Fruit fly (Drosophila melanogaster) whole organism, embryonic: ENCODE data around the gene Rdh.

Experiments used
- Blimp-1 ChIP-seq: fragments of 200-800 bp; sonication (Bioruptor generic); optimal IDR thresholded peaks from 3 replicates; lab custom pipeline; 2018; ENCODE audit warnings: missing biosample characterization, missing genetic modification characterization, mild to moderate bottlenecking, moderate library complexity, missing genetic modification reagents
- BtbVII ChIP-seq: fragments of 200-800 bp; sonication (Bioruptor generic); optimal IDR thresholded peaks from 3 replicates; lab custom pipeline; 2017; ENCODE audit warnings: missing biosample characterization, mild to moderate bottlenecking, missing genetic modification characterization
- CG11085 ChIP-seq: fragments of 200-800 bp; sonication (Bioruptor generic); IDR thresholded peaks from 2 replicates; pipeline ENCODE4 v1.3.6; 2022; ENCODE audit warnings: missing biosample characterization, missing genetic modification characterization
- CG11093 ChIP-seq: fragments of 200-800 bp; sonication (Bioruptor generic); IDR thresholded peaks from 3 replicates; pipeline ENCODE4 v1.3.6; 2022; ENCODE audit warnings: missing biosample characterization, missing genetic modification characterization
- CG14441 ChIP-seq: fragments of 200-800 bp; sonication (Bioruptor generic); IDR thresholded peaks from 2 replicates; pipeline ENCODE4 v1.3.6; 2022; ENCODE audit warnings: missing biosample characterization, missing genetic modification characterization
- CG14860 ChIP-seq: fragments of 200-800 bp; sonication (Bioruptor generic); IDR thresholded peaks from 3 replicates; pipeline ENCODE4 v1.3.6; 2022; ENCODE audit warnings: missing biosample characterization, missing genetic modification characterization; ENCODE audit not compliant: partially characterized antibody
- CG15011 ChIP-seq: fragments of 200-800 bp; sonication (Bioruptor generic); optimal IDR thresholded peaks from 3 replicates; lab custom pipeline; 2018; ENCODE audit warnings: missing biosample characterization, mild to moderate bottlenecking, missing genetic modification characterization
- CG17186 ChIP-seq: fragments of 200-800 bp; sonication (Bioruptor generic); optimal IDR thresholded peaks from 3 replicates; lab custom pipeline; 2017; ENCODE audit warnings: missing biosample characterization, missing genetic modification reagents, missing genetic modification characterization
- CG18011 ChIP-seq: fragments of 200-800 bp; sonication (Bioruptor generic); optimal IDR thresholded peaks from 2 replicates; lab custom pipeline; 2017; ENCODE audit warnings: missing biosample characterization, missing genetic modification characterization, mild to moderate bottlenecking, moderate library complexity, missing genotype
- CG18262 ChIP-seq: fragments of 200-800 bp; optimal IDR thresholded peaks from 3 replicates; lab custom pipeline; 2019; ENCODE audit warnings: missing biosample characterization, mild to moderate bottlenecking, missing genetic modification characterization, moderate library complexity
- CG18599 ChIP-seq: fragments of 200-800 bp; sonication (Bioruptor generic); optimal IDR thresholded peaks from 3 replicates; lab custom pipeline; 2017; ENCODE audit warnings: missing biosample characterization, missing genetic modification characterization, mild to moderate bottlenecking, moderate library complexity, missing genetic modification reagents
- CG3065 ChIP-seq: fragments of 200-800 bp; sonication (Bioruptor generic); optimal IDR thresholded peaks from 2 replicates; lab custom pipeline; 2016; ENCODE audit warnings: missing biosample characterization, missing genetic modification characterization
- CG3163 ChIP-seq: fragments of 200-800 bp; sonication (Bioruptor generic); optimal IDR thresholded peaks from 3 replicates; lab custom pipeline; 2016; ENCODE audit warnings: missing biosample characterization, missing genetic modification characterization
- CG32772 ChIP-seq: fragments of 200-800 bp; sonication (Bioruptor generic); IDR thresholded peaks from 2 replicates; pipeline ENCODE4 v1.3.6; 2022; ENCODE audit warnings: missing biosample characterization, missing genetic modification characterization
- CG42726 ChIP-seq: fragments of 200-800 bp; sonication (Bioruptor generic); IDR thresholded peaks from 2 replicates; pipeline ENCODE4 v1.3.6; 2022; ENCODE audit warnings: missing biosample characterization, missing genetic modification characterization; ENCODE audit not compliant: partially characterized antibody
- CG6254 ChIP-seq: fragments of 200-800 bp; sonication (Bioruptor generic); optimal IDR thresholded peaks from 3 replicates; lab custom pipeline; 2017; ENCODE audit warnings: mild to moderate bottlenecking, missing biosample characterization, missing genetic modification reagents, missing genetic modification characterization
- Camta ChIP-seq: fragments of 200-800 bp; sonication (Bioruptor generic); optimal IDR thresholded peaks from 2 replicates; lab custom pipeline; 2016; ENCODE audit warnings: missing biosample characterization, missing genetic modification characterization
- CrebB ChIP-seq: fragments of 200-800 bp; sonication (Bioruptor generic); optimal IDR thresholded peaks from 3 replicates; lab custom pipeline; 2018; ENCODE audit warnings: missing biosample characterization, mild to moderate bottlenecking, missing genetic modification characterization
- Dbx ChIP-seq: fragments of 200-800 bp; sonication (Bioruptor generic); IDR thresholded peaks from 3 replicates; pipeline ENCODE4 v1.3.6; 2022; ENCODE audit warnings: missing biosample characterization, missing genetic modification characterization
- Deaf1 ChIP-seq: fragments of 200-800 bp; optimal IDR thresholded peaks from 3 replicates; lab custom pipeline; 2019; ENCODE audit warnings: missing biosample characterization, mild to moderate bottlenecking, missing genetic modification characterization, moderate library complexity
- Dip3 ChIP-seq: fragments of 200-800 bp; sonication (Bioruptor generic); optimal IDR thresholded peaks from 3 replicates; lab custom pipeline; 2016; ENCODE audit warnings: missing biosample characterization, missing genetic modification characterization
- Dref ChIP-seq: fragments of 200-800 bp; sonication (Bioruptor generic); IDR thresholded peaks from 2 replicates; pipeline ENCODE4 v1.3.6; 2022; ENCODE audit warnings: missing biosample characterization, missing genetic modification characterization
- Gug ChIP-seq: fragments of 200-800 bp; sonication (Bioruptor generic); IDR thresholded peaks from 4 replicates; pipeline ENCODE4 v1.3.6; 2022; ENCODE audit warnings: missing biosample characterization, missing genetic modification characterization
- Hr39 ChIP-seq: fragments of >200 bp; optimal IDR thresholded peaks from 2 replicates; lab custom pipeline; 2017
- MESR4 ChIP-seq: fragments of 200-800 bp; sonication (Bioruptor generic); optimal IDR thresholded peaks from 2 replicates; lab custom pipeline; 2018; ENCODE audit warnings: missing biosample characterization, mild to moderate bottlenecking, missing genetic modification characterization, moderate library complexity
- Max ChIP-seq: fragments of 200-800 bp; sonication (Bioruptor generic); optimal IDR thresholded peaks from 2 replicates; lab custom pipeline; 2016; ENCODE audit warnings: missing biosample characterization, mild to moderate bottlenecking, missing genetic modification characterization
- NK7.1 ChIP-seq: fragments of 200-800 bp; sonication (Bioruptor generic); optimal IDR thresholded peaks from 3 replicates; lab custom pipeline; 2016; ENCODE audit warnings: missing biosample characterization, missing genetic modification characterization
- Side ChIP-seq: fragments of 200-800 bp; sonication (Bioruptor generic); optimal IDR thresholded peaks from 2 replicates; lab custom pipeline; 2016; ENCODE audit warnings: missing biosample characterization, missing genetic modification characterization
- Sry-β ChIP-seq: fragments of 200-800 bp; sonication (Bioruptor generic); optimal IDR thresholded peaks from 2 replicates; lab custom pipeline; 2018; ENCODE audit warnings: missing biosample characterization, mild to moderate bottlenecking, missing genetic modification characterization, moderate library complexity
- cad ChIP-seq: fragments of >200 bp; optimal IDR thresholded peaks from 2 replicates; lab custom pipeline; 2017; ENCODE audit warnings: missing biosample characterization, missing genetic modification characterization
- chm ChIP-seq: fragments of 200-800 bp; sonication (Bioruptor generic); IDR thresholded peaks from 2 replicates; pipeline ENCODE4 v1.3.6; 2022; ENCODE audit warnings: missing biosample characterization, missing genetic modification characterization
- corto ChIP-seq: fragments of 200-800 bp; sonication (Bioruptor generic); optimal IDR thresholded peaks from 2 replicates; lab custom pipeline; 2016; ENCODE audit warnings: missing biosample characterization, mild to moderate bottlenecking, missing genetic modification characterization, moderate library complexity
- croc ChIP-seq: fragments of 200-800 bp; sonication (Bioruptor generic); conservative IDR thresholded peaks from 3 replicates; pipeline ENCODE4 v1.3.6; 2022; ENCODE audit warnings: missing biosample characterization, missing genetic modification characterization
- dati ChIP-seq: fragments of 200-800 bp; sonication (Bioruptor generic); IDR thresholded peaks from 2 replicates; pipeline ENCODE4 v1.3.6; 2022; ENCODE audit warnings: missing biosample characterization, missing genetic modification characterization
- fd64A ChIP-seq: fragments of 200-800 bp; sonication (Bioruptor generic); optimal IDR thresholded peaks from 3 replicates; lab custom pipeline; 2018; ENCODE audit warnings: missing biosample characterization, mild to moderate bottlenecking, missing genetic modification characterization
- ftz-f1 ChIP-seq: fragments of 200-800 bp; sonication (Bioruptor generic); optimal IDR thresholded peaks from 2 replicates; lab custom pipeline; 2016; ENCODE audit warnings: missing biosample characterization, missing genetic modification characterization
- gfzf ChIP-seq: fragments of 200-800 bp; sonication (Bioruptor generic); optimal IDR thresholded peaks from 2 replicates; lab custom pipeline; 2016; ENCODE audit warnings: missing biosample characterization, mild to moderate bottlenecking, missing genetic modification characterization, moderate library complexity
- grn ChIP-seq: fragments of 200-800 bp; sonication (Bioruptor generic); optimal IDR thresholded peaks from 3 replicates; lab custom pipeline; 2017; ENCODE audit warnings: missing biosample characterization, missing genetic modification characterization
- gro ChIP-seq: fragments of 200-800 bp; sonication (Bioruptor generic); optimal IDR thresholded peaks from 2 replicates; lab custom pipeline; 2016; ENCODE audit warnings: missing biosample characterization, missing genetic modification characterization
- gt ChIP-seq: fragments of 200-800 bp; sonication (Bioruptor generic); IDR thresholded peaks from 2 replicates; pipeline ENCODE4 v1.3.6; 2022; ENCODE audit warnings: missing biosample characterization, missing genetic modification characterization
- lab ChIP-seq: fragments of 200-800 bp; sonication (Bioruptor generic); optimal IDR thresholded peaks from 3 replicates; lab custom pipeline; 2017; ENCODE audit warnings: missing biosample characterization, missing genetic modification characterization, mild to moderate bottlenecking, moderate library complexity, missing genetic modification reagents
- pum ChIP-seq: fragments of 200-800 bp; sonication (Bioruptor generic); optimal IDR thresholded peaks from 2 replicates; lab custom pipeline; 2016; ENCODE audit warnings: missing biosample characterization, missing genetic modification characterization
- ranshi ChIP-seq: fragments of 200-800 bp; sonication (Bioruptor generic); IDR thresholded peaks from 2 replicates; pipeline ENCODE4 v1.3.6; 2022; ENCODE audit warnings: missing biosample characterization, missing genetic modification characterization
- rib ChIP-seq: fragments of 200-800 bp; sonication (Bioruptor generic); IDR thresholded peaks from 2 replicates; pipeline ENCODE4 v1.3.6; 2022; ENCODE audit warnings: missing biosample characterization, missing genetic modification characterization
- run ChIP-seq: fragments of 200-800 bp; sonication (Bioruptor generic); optimal IDR thresholded peaks from 3 replicates; lab custom pipeline; 2018; ENCODE audit warnings: missing biosample characterization, mild to moderate bottlenecking, missing genetic modification characterization
- sc ChIP-seq, 3 experiments: fragments of >200 bp in 2 of 3; fragments of 200-800 bp in 1 of 3; sonication (Bioruptor generic) in 1 of 3; optimal IDR thresholded peaks; 2 replicates in 2 of 3; 3 replicates in 1 of 3; lab custom pipeline; 2017; ENCODE audit warnings: mild to moderate bottlenecking in 1 of 3, missing biosample characterization in 1 of 3, missing genetic modification characterization in 1 of 3, missing genetic modification reagents in 1 of 3
- sd ChIP-seq: fragments of 200-800 bp; sonication (Bioruptor generic); optimal IDR thresholded peaks from 3 replicates; lab custom pipeline; 2018; ENCODE audit warnings: missing biosample characterization, mild to moderate bottlenecking, missing genetic modification characterization, moderate library complexity
- seq ChIP-seq: fragments of 200-800 bp; sonication (Bioruptor generic); IDR thresholded peaks from 2 replicates; pipeline ENCODE4 v1.3.6; 2022; ENCODE audit warnings: missing biosample characterization, missing genetic modification characterization
- slbo ChIP-seq: fragments of 200-800 bp; sonication (Bioruptor generic); IDR thresholded peaks from 2 replicates; pipeline ENCODE4 v1.3.6; 2022; ENCODE audit warnings: missing biosample characterization, missing genetic modification characterization
- sna ChIP-seq: fragments of 200-800 bp; sonication (Bioruptor generic); IDR thresholded peaks from 2 replicates; pipeline ENCODE4 v1.3.6; 2022; ENCODE audit warnings: missing biosample characterization, missing genetic modification characterization; ENCODE audit not compliant: partially characterized antibody
- ssp ChIP-seq: fragments of 200-800 bp; sonication (Bioruptor generic); IDR thresholded peaks from 2 replicates; pipeline ENCODE4 v1.3.6; 2022; ENCODE audit warnings: missing biosample characterization, missing genetic modification characterization

Rdh gene

DNA sequence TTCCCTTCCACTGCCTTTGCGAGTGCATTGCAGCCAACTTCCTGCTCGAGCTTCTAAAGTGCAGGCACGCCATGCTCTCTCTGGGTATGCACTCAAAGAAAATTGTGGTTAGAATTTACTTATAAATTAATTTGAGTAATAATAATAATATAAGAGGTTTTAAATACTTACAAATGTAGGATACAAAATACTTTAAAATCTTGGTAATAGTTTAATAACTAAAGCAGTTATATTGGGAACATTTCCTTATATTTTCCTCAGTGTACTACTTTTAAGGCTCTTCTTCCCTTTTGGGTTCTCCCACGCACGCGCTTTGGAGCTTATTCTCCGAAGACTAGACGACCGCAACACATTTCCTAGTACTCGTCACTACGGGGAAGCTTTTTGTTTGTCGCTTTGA lies 1.3 kb downstream of the Rdh start (continued):
- no peak for TF ChIP-seq CG42726 (GFP tag; lab: Robert Waterston, UW)
- no peak for TF ChIP-seq CG3163 (GFP tag; lab: Kevin White, UChicago)
- peak; percentile 50 for TF ChIP-seq CG15011 (GFP tag; lab: Kevin White, UChicago)
- no peak for TF ChIP-seq grn (GFP tag; lab: Kevin White, UChicago)
- TF ChIP-seq CG18011 (GFP tag; lab: Kevin White, UChicago) = peak; percentile 43
- TF ChIP-seq ftz-f1 = no peak
- TF ChIP-seq CG14441 (GFP tag; lab: Robert Waterston, UW) = peak; percentile 70
- TF ChIP-seq lab (GFP tag; lab: Kevin White, UChicago) = peak; percentile 94
- no peak for TF ChIP-seq CG3065 (GFP tag; lab: Kevin White, UChicago)
- TF ChIP-seq Sry-β (GFP tag; lab: Kevin White, UChicago) = no peak
- TF ChIP-seq CG32772 (GFP tag; lab: Robert Waterston, UW) = peak; percentile 78
- TF ChIP-seq corto = no peak
- peak; percentile 24; the same call in 2 of the 3 replicates for TF ChIP-seq croc (GFP tag; lab: Robert Waterston, UW)
- no peak for TF ChIP-seq Dref (GFP tag; lab: Robert Waterston, UW)
- TF ChIP-seq CG11085 = peak; percentile 60; the same call in 1 of the 2 replicates
- TF ChIP-seq run (tag; lab: Kevin White, UChicago) = peak; percentile 71
- TF ChIP-seq pum (GFP tag; lab: Kevin White, UChicago) = no peak
- TF ChIP-seq NK7.1 (GFP tag; lab: Kevin White, UChicago) = no peak
- no peak for TF ChIP-seq Side (GFP tag; lab: Kevin White, UChicago)
- TF ChIP-seq fd64A (GFP tag; lab: Kevin White, UChicago) = peak; percentile 5
- TF ChIP-seq sna (GFP tag; lab: Robert Waterston, UW) = no peak
- no peak for TF ChIP-seq gt (GFP tag; lab: Robert Waterston, UW)
- TF ChIP-seq slbo (GFP tag; lab: Robert Waterston, UW) = peak; percentile 93
- TF ChIP-seq Dip3 = no peak
- TF ChIP-seq CrebB (tag; lab: Kevin White, UChicago) = peak; percentile 83
- TF ChIP-seq Camta (GFP tag; lab: Kevin White, UChicago) = no peak
- TF ChIP-seq chm (GFP tag; lab: Robert Waterston, UW) = 0 out of 2 replicates have a peak, but pooled peaks have one; percentile 26
- TF ChIP-seq Deaf1 (tag; lab: Kevin White, UChicago) = no peak
- no peak for TF ChIP-seq Blimp-1
- TF ChIP-seq rib = no peak
- peak; percentile 11; the same call in 1 of the 4 replicates for TF ChIP-seq Gug (GFP tag; lab: Robert Waterston, UW)
- TF ChIP-seq CG18599 (GFP tag; lab: Kevin White, UChicago) = peak; percentile 96
- TF ChIP-seq Max (GFP tag; lab: Kevin White, UChicago) = peak; percentile 64
- peak; percentile 89 for TF ChIP-seq ranshi (GFP tag; lab: Robert Waterston, UW)
- no peak for TF ChIP-seq gfzf
- TF ChIP-seq sd (tag; lab: Kevin White, UChicago) = no peak
- peak; percentile 6 for TF ChIP-seq MESR4
- TF ChIP-seq Hr39 (lab: Kevin White, UChicago) = no peak
- TF ChIP-seq dati = no peak
- TF ChIP-seq CG17186 (GFP tag; lab: Kevin White, UChicago) = no peak
- TF ChIP-seq CG18262 (tag; lab: Kevin White, UChicago) = peak; percentile 83
- peak; percentile 37 for TF ChIP-seq CG6254 (GFP tag; lab: Kevin White, UChicago)
- TF ChIP-seq ssp = peak; percentile 47; the same call in 1 of the 2 replicates
- no peak for TF ChIP-seq cad (GFP tag; lab: Kevin White, UChicago)
- TF ChIP-seq gro (GFP tag; lab: Kevin White, UChicago) = peak; percentile 15
- TF ChIP-seq CG14860 (GFP tag; lab: Robert Waterston, UW) = no peak
- TF ChIP-seq CG11093 = 0 out of 3 replicates have a peak, but pooled peaks have one; percentile 9
- TF ChIP-seq BtbVII (GFP tag; lab: Kevin White, UChicago) = peak; percentile 76
- peak; percentile 85 for TF ChIP-seq Dbx (GFP tag; lab: Robert Waterston, UW)
- peak; percentile 66 for TF ChIP-seq seq (GFP tag; lab: Robert Waterston, UW)
- no peak for TF ChIP-seq sc (optimal IDR thresholded peaks at IDR 0.05; lab: Kevin White, UChicago)
- TF ChIP-seq sc (GFP tag; optimal IDR thresholded peaks at IDR 0.05; lab: Kevin White, UChicago) = peak; percentile 58
